Comparison of ENCODE assay signal across 3 worm cellular contexts in the genomic region with DNA sequence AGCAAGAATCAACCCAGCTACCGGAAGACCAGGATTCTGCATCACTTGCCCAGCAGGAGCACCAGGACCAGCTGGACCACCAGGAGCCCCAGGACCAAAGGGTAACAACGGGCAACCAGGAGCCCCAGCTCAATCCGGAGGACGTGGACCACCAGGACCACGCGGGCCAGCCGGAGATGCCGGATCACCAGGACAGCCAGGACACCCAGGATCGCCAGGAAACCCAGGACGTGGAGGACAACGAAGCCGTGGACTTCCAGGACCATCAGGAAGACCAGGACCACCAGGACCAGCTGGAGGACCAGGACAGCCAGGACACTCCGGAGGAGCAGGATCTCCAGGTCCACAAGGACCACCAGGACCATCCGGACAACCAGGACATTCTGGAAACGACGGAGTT.
TF ChIP-seq lines count a peak whose summit lies in the region.

No protein-coding gene starts in this region.

TF ChIP-seq in whole organism, L4 larva, 104 proteins besides CTCF, POLR2A, EP300 and RAD21:
- TF ChIP-seq saeg-2 (GFP tag; IDR thresholded peaks at IDR 0.05; lab: Robert Waterston, UW) (no peak), D1046.2 (GFP tag; IDR thresholded peaks at IDR 0.05; lab: Robert Waterston, UW) (0 out of 2 replicates have a peak, but pooled peaks have one; percentile 27), set-16 (GFP tag; IDR thresholded peaks at IDR 0.05; lab: Robert Waterston, UW) (peak; percentile 97), vab-7 (GFP tag; IDR thresholded peaks at IDR 0.05; lab: Robert Waterston, UW) (0 out of 2 replicates have a peak, but pooled peaks have one; percentile 5), pqm-1 (tag; optimal IDR thresholded peaks at IDR 0.05; lab: Kevin White, UChicago) (no peak), snpc-1.2 (GFP tag; IDR thresholded peaks at IDR 0.05; lab: Robert Waterston, UW) (no peak)

TF ChIP-seq in whole organism, early embryonic, 17 proteins besides CTCF, POLR2A, EP300 and RAD21:
- TF ChIP-seq sea-1 (GFP tag; conservative IDR thresholded peaks at IDR 0.05; lab: Robert Waterston, UW) (0 out of 2 replicates have a peak, but pooled peaks have one; percentile 7), aly-1 (tag; optimal IDR thresholded peaks at IDR 0.05; lab: Kevin White, UChicago) (no peak)

TF ChIP-seq in whole organism, young adult, 124 proteins besides CTCF, POLR2A, EP300 and RAD21:
- TF ChIP-seq egrh-3 (GFP tag; IDR thresholded peaks at IDR 0.05; lab: Robert Waterston, UW), result peak; percentile 90
- no peak for TF ChIP-seq sea-2 (GFP tag; IDR thresholded peaks at IDR 0.05; lab: Robert Waterston, UW)
- no peak for TF ChIP-seq nfya-2 (GFP tag; IDR thresholded peaks at IDR 0.05; lab: Robert Waterston, UW)
- peak; percentile 77 for TF ChIP-seq zfh-2 (GFP tag; conservative IDR thresholded peaks at IDR 0.05; lab: Robert Waterston, UW)
- no peak for TF ChIP-seq Y67H2A.10 (GFP tag; conservative IDR thresholded peaks at IDR 0.05; lab: Robert Waterston, UW)
- TF ChIP-seq lin-26 (GFP tag; IDR thresholded peaks at IDR 0.05; lab: Robert Waterston, UW), result no peak
- TF ChIP-seq D2030.7 (GFP tag; IDR thresholded peaks at IDR 0.05; lab: Robert Waterston, UW), result no peak
- TF ChIP-seq chd-7 (tag; optimal IDR thresholded peaks at IDR 0.05; lab: Kevin White, UChicago), result no peak
- no peak for TF ChIP-seq F55B11.4 (tag; optimal IDR thresholded peaks at IDR 0.05; lab: Kevin White, UChicago; ENCODE audit: borderline replicate concordance, insufficient read depth)
- no peak for TF ChIP-seq tlf-1 (GFP tag; optimal IDR thresholded peaks at IDR 0.05; lab: Kevin White, UChicago)
- no peak for TF ChIP-seq mcd-1 (GFP tag; IDR thresholded peaks at IDR 0.05; lab: Robert Waterston, UW)
- no peak for TF ChIP-seq ama-1 (optimal IDR thresholded peaks at IDR 0.05; lab: Kevin White, UChicago)
- no peak for TF ChIP-seq ama-1 (GFP tag; optimal IDR thresholded peaks at IDR 0.05; lab: Kevin White, UChicago)
- TF ChIP-seq T07F8.4 (tag; optimal IDR thresholded peaks at IDR 0.05; lab: Kevin White, UChicago), result no peak
- no peak for TF ChIP-seq hsf-1 (GFP tag; IDR thresholded peaks at IDR 0.05; lab: Robert Waterston, UW)
